Fruit fly (Drosophila melanogaster) whole organism, pupa: ENCODE results near the gene ltl.

ENCODE experiments used
- CG10348 ChIP-seq: fragments of 200-800 bp; sonication (Bioruptor generic); IDR thresholded peaks from 2 replicates; pipeline ENCODE4 v1.3.6; 2022; ENCODE audit warnings: missing biosample characterization, missing genetic modification characterization
- CG12605 ChIP-seq: fragments of 200-800 bp; sonication (Bioruptor generic); IDR thresholded peaks from 2 replicates; pipeline ENCODE4 v1.3.6; 2022; ENCODE audit warnings: missing biosample characterization, missing genetic modification characterization
- CG13204 ChIP-seq: fragments of 200-800 bp; sonication (Bioruptor generic); optimal IDR thresholded peaks from 2 replicates; lab custom pipeline; 2018; ENCODE audit warnings: missing biosample characterization, mild to moderate bottlenecking, missing genetic modification characterization, moderate library complexity
- CG17806 ChIP-seq: fragments of 200-800 bp; sonication (Bioruptor generic); optimal IDR thresholded peaks from 2 replicates; lab custom pipeline; 2018; ENCODE audit warnings: missing biosample characterization, mild to moderate bottlenecking, missing genetic modification characterization, moderate library complexity
- CG34367 ChIP-seq: fragments of 200-800 bp; sonication (Bioruptor generic); optimal IDR thresholded peaks from 2 replicates; lab custom pipeline; 2018; ENCODE audit warnings: missing biosample characterization, mild to moderate bottlenecking, missing genetic modification characterization
- CG4496 ChIP-seq: fragments of 200-800 bp; sonication (Bioruptor generic); IDR thresholded peaks from 3 replicates; pipeline ENCODE4 v1.3.6; 2022; ENCODE audit warnings: missing biosample characterization, missing genetic modification characterization
- CG8159 ChIP-seq: fragments of 200-800 bp; sonication (Bioruptor generic); optimal IDR thresholded peaks from 3 replicates; lab custom pipeline; 2018; ENCODE audit warnings: missing biosample characterization, mild to moderate bottlenecking, missing genetic modification characterization, moderate library complexity
- CG9948 ChIP-seq: fragments of 200-800 bp; sonication (Bioruptor generic); optimal IDR thresholded peaks from 2 replicates; lab custom pipeline; 2018; ENCODE audit warnings: missing biosample characterization, mild to moderate bottlenecking, missing genetic modification characterization, moderate library complexity
- EcR ChIP-seq: fragments of 200-800 bp; sonication (Bioruptor generic); optimal IDR thresholded peaks from 3 replicates; lab custom pipeline; 2019; ENCODE audit warnings: missing biosample characterization, missing genetic modification characterization, mild to moderate bottlenecking, moderate library complexity, missing genetic modification reagents
- Pif1A ChIP-seq: fragments of 200-800 bp; sonication (Bioruptor generic); optimal IDR thresholded peaks from 3 replicates; lab custom pipeline; 2016; ENCODE audit warnings: missing biosample characterization, missing genetic modification characterization
- Pif1B ChIP-seq: fragments of 200-800 bp; sonication (Bioruptor generic); optimal IDR thresholded peaks from 3 replicates; lab custom pipeline; 2016; ENCODE audit warnings: missing biosample characterization, missing genetic modification characterization
- gl ChIP-seq: fragments of 200-800 bp; sonication (Bioruptor generic); optimal IDR thresholded peaks from 2 replicates; lab custom pipeline; 2018; ENCODE audit warnings: missing biosample characterization, mild to moderate bottlenecking, missing genetic modification characterization

DNA sequence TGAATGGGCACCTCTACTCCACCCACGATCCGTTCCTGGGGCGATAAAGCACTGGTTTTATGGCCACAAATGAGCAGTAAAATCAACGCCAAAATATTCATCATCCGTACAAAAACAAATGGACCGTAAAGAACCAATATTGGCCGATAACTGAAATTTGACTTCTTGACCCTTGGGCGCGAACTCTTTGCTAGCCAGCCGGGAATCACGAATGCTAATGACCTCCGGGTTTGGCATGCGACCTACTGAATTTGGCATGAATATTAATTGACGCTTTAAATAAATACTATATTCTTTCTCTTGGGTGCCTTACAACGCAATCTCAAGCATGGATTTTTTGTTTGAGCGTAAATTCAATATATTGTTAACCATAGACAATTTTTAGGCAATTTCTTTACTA lies 20.9 kb downstream of the ltl start, which contains the start of gene CG16998:
- TF ChIP-seq gl, result no peak
- TF ChIP-seq CG10348, result no peak
- TF ChIP-seq CG17806 (tag; lab: Kevin White, UChicago), result no peak
- no peak for TF ChIP-seq Pif1A (GFP tag; lab: Kevin White, UChicago)
- TF ChIP-seq CG4496 (GFP tag; lab: Robert Waterston, UW), result no peak
- no peak for TF ChIP-seq CG12605 (GFP tag; lab: Robert Waterston, UW)
- no peak for TF ChIP-seq CG9948 (tag; lab: Kevin White, UChicago)
- TF ChIP-seq Pif1B (GFP tag; lab: Kevin White, UChicago), result no peak
- no peak for TF ChIP-seq CG34367 (tag; lab: Kevin White, UChicago)
- TF ChIP-seq CG13204 (GFP tag; lab: Kevin White, UChicago), result no peak
- no peak for TF ChIP-seq EcR (GFP tag; lab: Kevin White, UChicago)
- no peak for TF ChIP-seq CG8159 (tag; lab: Kevin White, UChicago)
